Worm (Caenorhabditis elegans) whole organism, young adult: ENCODE measurements around the gene ubh-2.

ENCODE experiments used
- B0035.1 ChIP-seq: sonication (generic microtip); optimal IDR thresholded peaks from 2 replicates; lab custom pipeline; 2016; ENCODE audit warnings: missing genetic modification characterization, mild to moderate bottlenecking, missing compliant biosample characterization, missing genotype, missing genetic modification reagents
- F52B5.7 ChIP-seq: sonication (generic microtip); optimal IDR thresholded peaks from 2 replicates; lab custom pipeline; 2016; ENCODE audit warnings: mild to moderate bottlenecking, missing genetic modification characterization, missing compliant biosample characterization
- K11D2.4 ChIP-seq: fragments of 200-800 bp; sonication (Bioruptor generic); IDR thresholded peaks from 2 replicates; pipeline ENCODE4 v1.3.6; 2022; ENCODE audit warnings: missing genetic modification reagents, missing genetic modification characterization, missing compliant biosample characterization
- ama-1 ChIP-seq, 3 experiments: fragments of 150-350 bp in 1 of 3; sonication (generic microtip) in 2 of 3; optimal IDR thresholded peaks; 2 replicates each; lab custom pipeline; 2014 to 2018; ENCODE audit warnings: missing biosample characterization in 2 of 3, missing genetic modification characterization in 2 of 3, missing genetic modification reagents in 2 of 3
- dpff-1 ChIP-seq: sonication (generic microtip); optimal IDR thresholded peaks from 2 replicates; lab custom pipeline; 2017; ENCODE audit warnings: mild to moderate bottlenecking, missing genetic modification characterization, missing compliant biosample characterization
- hmg-20 ChIP-seq: fragments of 200-800 bp; sonication (Bioruptor generic); IDR thresholded peaks from 2 replicates; pipeline ENCODE4 v1.3.6; 2022; ENCODE audit warnings: missing genetic modification reagents, missing genetic modification characterization, missing compliant biosample characterization
- hrde-1 ChIP-seq: sonication (generic microtip); optimal IDR thresholded peaks from 2 replicates; lab custom pipeline; 2016; ENCODE audit warnings: missing genetic modification characterization, mild to moderate bottlenecking, missing compliant biosample characterization, moderate library complexity, missing genotype, missing genetic modification reagents, borderline replicate concordance
- nfya-1 ChIP-seq: sonication (generic microtip); optimal IDR thresholded peaks from 2 replicates; lab custom pipeline; 2017; ENCODE audit warnings: antibody characterized with exemption, missing compliant biosample characterization, missing genetic modification characterization, borderline replicate concordance; ENCODE audit not compliant: insufficient read depth
- pbrm-1 ChIP-seq: fragments of 200-800 bp; sonication (Bioruptor generic); IDR thresholded peaks from 2 replicates; pipeline ENCODE4 v1.3.6; 2022; ENCODE audit warnings: missing genetic modification reagents, missing genetic modification characterization, missing compliant biosample characterization
- pha-4 ChIP-seq: fragments of 150-350 bp; sonication (generic microtip); optimal IDR thresholded peaks from 2 replicates; lab custom pipeline; 2014; ENCODE audit warnings: missing biosample characterization, missing genetic modification reagents, missing genetic modification characterization
- snpc-4 ChIP-seq, 5 experiments: fragments of 150-350 bp in 1 of 5; sonication (generic microtip) in 4 of 5; optimal IDR thresholded peaks; 2 replicates each; lab custom pipeline; 2014 to 2018; ENCODE audit warnings: missing genetic modification characterization in 5 of 5, missing biosample characterization in 3 of 5, antibody characterized with exemption in 2 of 5, mild to moderate bottlenecking in 2 of 5, missing compliant biosample characterization in 2 of 5, missing genotype in 2 of 5, moderate library complexity in 2 of 5, missing genetic modification reagents in 1 of 5
- xnd-1 ChIP-seq: sonication (generic microtip); optimal IDR thresholded peaks from 2 replicates; lab custom pipeline; 2016; ENCODE audit warnings: missing genotype, missing genetic modification reagents, missing genetic modification characterization, missing compliant biosample characterization
- ztf-28 ChIP-seq: fragments of 200-800 bp; sonication (Bioruptor generic); IDR thresholded peaks from 2 replicates; pipeline ENCODE4 v1.3.6; 2022; ENCODE audit warnings: missing genetic modification reagents, missing genetic modification characterization, missing compliant biosample characterization

ce11 chrV:6551707-6552390 is 42.2 kb upstream of the ubh-2 start, which contains the start of gene twk-10:
- TF ChIP-seq F52B5.7 (tag; lab: Kevin White, UChicago) (no peak), hrde-1 (tag; lab: Kevin White, UChicago) (peak; percentile 4), xnd-1 (no peak), nfya-1 (tag; lab: Kevin White, UChicago) (no peak), B0035.1 (tag; lab: Kevin White, UChicago) (peak; percentile 15), K11D2.4 (GFP tag; lab: Robert Waterston, UW) (no peak), snpc-4 (GFP tag; optimal IDR thresholded peaks at IDR 0.05; lab: Kevin White, UChicago) (peak; percentile 70), snpc-4 (tag; optimal IDR thresholded peaks at IDR 0.05; lab: Kevin White, UChicago) (peak in 1 of 4 experiments; percentile 35), ama-1 (optimal IDR thresholded peaks at IDR 0.05; lab: Kevin White, UChicago) (no peak), ama-1 (GFP tag; optimal IDR thresholded peaks at IDR 0.05; lab: Kevin White, UChicago) (peak in 1 of 2 experiments; percentile 88), hmg-20 (GFP tag; lab: Robert Waterston, UW) (no peak), dpff-1 (tag; lab: Kevin White, UChicago) (no peak), ztf-28 (GFP tag; lab: Robert Waterston, UW) (no peak), pbrm-1 (peak; percentile 52; the same call in 1 of the 2 replicates), pha-4 (no peak)
